Worm (Caenorhabditis elegans) whole organism, L2 larva: ENCODE measurements around the gene fut-4.

Experiments
- ama-1 ChIP-seq: fragments of 150-350 bp; optimal IDR thresholded peaks from 2 replicates; lab custom pipeline; 2018; ENCODE audit warnings: inconsistent platforms
- ceh-82 ChIP-seq: fragments of 150-350 bp; optimal IDR thresholded peaks from 2 replicates; lab custom pipeline; 2014; ENCODE audit warnings: missing biosample characterization, missing genetic modification characterization
- dmd-4 ChIP-seq: sonication (generic microtip); optimal IDR thresholded peaks from 2 replicates; lab custom pipeline; 2017; ENCODE audit warnings: missing biosample characterization, missing genetic modification characterization
- nhr-10 ChIP-seq: sonication (generic microtip); optimal IDR thresholded peaks from 2 replicates; lab custom pipeline; 2017; ENCODE audit warnings: missing biosample characterization, missing genetic modification characterization
- nhr-12 ChIP-seq: fragments of 150-350 bp; optimal IDR thresholded peaks from 2 replicates; lab custom pipeline; 2014; ENCODE audit warnings: missing biosample characterization, missing genetic modification characterization
- nhr-77 ChIP-seq: fragments of 150-350 bp; optimal IDR thresholded peaks from 2 replicates; lab custom pipeline; 2014; ENCODE audit warnings: missing biosample characterization, missing genetic modification characterization
- zag-1 ChIP-seq: fragments of 150-350 bp; optimal IDR thresholded peaks from 2 replicates; lab custom pipeline; 2014; ENCODE audit warnings: missing biosample characterization, missing genetic modification characterization
- ztf-1 ChIP-seq: fragments of 200-800 bp; sonication (Bioruptor generic); conservative IDR thresholded peaks from 2 replicates; pipeline ENCODE4 v1.3.6; 2022; ENCODE audit warnings: missing genetic modification characterization, missing compliant biosample characterization

ce11 chrII:2770788-2771187, 51.5 kb downstream of the fut-4 start, which contains the start of gene fbxb-105:
- TF ChIP-seq zag-1 (tag; lab: Kevin White, UChicago), result no peak
- TF ChIP-seq nhr-12 (tag; lab: Kevin White, UChicago), result no peak
- no peak for TF ChIP-seq nhr-77
- no peak for TF ChIP-seq nhr-10 (tag; lab: Kevin White, UChicago)
- TF ChIP-seq ztf-1 (GFP tag; lab: Robert Waterston, UW), result no peak
- no peak for TF ChIP-seq ama-1
- no peak for TF ChIP-seq dmd-4 (tag; lab: Kevin White, UChicago)
- TF ChIP-seq ceh-82 (tag; lab: Kevin White, UChicago), result no peak
